Worm (Caenorhabditis elegans): ENCODE measurements around the gene kin-18.

DNA sequence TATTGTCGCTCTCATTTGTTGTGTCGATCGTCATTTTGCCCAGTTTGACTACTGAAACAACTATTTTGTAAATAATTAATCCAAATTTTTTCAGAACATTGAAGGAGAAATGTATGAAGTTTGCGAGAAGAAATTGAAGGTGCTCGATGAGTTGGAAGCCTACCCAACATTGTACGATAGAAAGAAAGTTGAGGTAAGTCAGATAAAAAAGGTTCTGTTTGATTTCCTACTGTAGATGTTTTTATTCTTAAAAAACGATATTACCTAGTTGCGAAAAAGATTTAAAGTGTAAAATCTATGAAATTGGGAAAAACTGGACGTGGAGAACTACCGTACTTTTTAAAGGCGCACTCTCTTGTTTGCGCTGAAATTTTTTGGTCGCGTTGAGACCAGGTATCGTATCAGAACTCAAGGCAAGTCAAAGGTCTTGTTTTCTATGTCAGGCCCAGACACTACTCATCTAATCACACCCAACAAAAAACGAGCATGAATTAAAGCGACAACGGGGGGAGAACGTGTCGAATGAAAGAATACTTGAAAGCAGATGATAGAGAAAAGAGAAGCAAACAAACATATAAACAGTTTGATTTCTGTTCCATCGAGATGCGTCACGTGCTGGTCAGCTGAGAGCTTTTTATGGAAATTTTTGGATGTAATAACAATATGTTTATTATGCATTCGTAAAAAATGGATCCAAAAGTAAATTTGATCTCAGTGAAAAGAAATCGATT is 50.2 kb downstream of the kin-18 start, which contains the start of gene efk-1:
- no peak for TF ChIP-seq unc-62 (GFP tag; optimal IDR thresholded peaks at IDR 0.05)
- no peak for TF ChIP-seq egl-27 (tag; optimal IDR thresholded peaks at IDR 0.05)
- TF ChIP-seq nhr-11 (tag; optimal IDR thresholded peaks at IDR 0.05): no peak
- no peak for TF ChIP-seq skn-1 (tag; optimal IDR thresholded peaks at IDR 0.05)
- TF ChIP-seq ces-1 (GFP tag; optimal IDR thresholded peaks at IDR 0.05): no peak
